Worm (Caenorhabditis elegans) whole organism, L4 larva: ENCODE results near the gene F47B8.2.
"Not testable (repeated sequence)": the region's sequence is repeated elsewhere in the genome, so short reads cannot be mapped to it uniquely, and the experiment has no call there.

ENCODE experiments used
- ZK546.5 ChIP-seq, 2 experiments: sonication (generic microtip); optimal IDR thresholded peaks; 2 replicates each; lab custom pipeline; 2017; ENCODE audit warnings: missing biosample characterization in 2 of 2, missing genetic modification characterization in 2 of 2
- ceh-28 ChIP-seq: fragments of 150-350 bp; optimal IDR thresholded peaks from 2 replicates; lab custom pipeline; 2014; ENCODE audit warnings: missing biosample characterization, missing genetic modification reagents, missing genetic modification characterization
- mdl-1 ChIP-seq, 2 experiments: fragments of 150-350 bp in 1 of 2; sonication (generic microtip) in 1 of 2; optimal IDR thresholded peaks; 2 replicates each; lab custom pipeline; 2014 to 2017; ENCODE audit warnings: missing biosample characterization in 2 of 2, missing genetic modification characterization in 2 of 2
- zag-1 ChIP-seq: fragments of 150-350 bp; optimal IDR thresholded peaks from 2 replicates; lab custom pipeline; 2014; ENCODE audit warnings: missing biosample characterization, missing genetic modification characterization

- TF ChIP-seq mdl-1 (tag; optimal IDR thresholded peaks at IDR 0.05; lab: Kevin White, UChicago); ceh-28; ZK546.5 (tag; optimal IDR thresholded peaks at IDR 0.05; lab: Kevin White, UChicago); zag-1 (tag; lab: Kevin White, UChicago): not testable (repeated sequence)
Observed at ce11 chrV:14306771-14307170, 9.7 kb downstream of the F47B8.2 start, which contains the start of gene spig-4.
